Fruit fly (Drosophila melanogaster) Kc167 (cell line): Measurements from ENCODE around the gene CG33189.

Experiments
- Myc ChIP-seq: fragments of >200 bp; optimal IDR thresholded peaks from 2 replicates; lab custom pipeline; 2017; ENCODE audit warnings: missing external identifiers
- Sin3A ChIP-seq: fragments of >200 bp; optimal IDR thresholded peaks from 2 replicates; lab custom pipeline; 2018; ENCODE audit warnings: missing external identifiers
- h ChIP-seq: fragments of >200 bp; optimal IDR thresholded peaks from 3 replicates; lab custom pipeline; 2018; ENCODE audit warnings: missing external identifiers
- insv ChIP-seq: fragments of >200 bp; optimal IDR thresholded peaks from 3 replicates; lab custom pipeline; 2018; ENCODE audit warnings: missing external identifiers
- psq ChIP-seq: fragments of >200 bp; optimal IDR thresholded peaks from 2 replicates; lab custom pipeline; 2017; ENCODE audit warnings: missing external identifiers
- ttk ChIP-seq: sonication (Bioruptor generic); optimal IDR thresholded peaks from 2 replicates; lab custom pipeline; 2017; ENCODE audit warnings: missing external identifiers

The CG33189 gene

DNA sequence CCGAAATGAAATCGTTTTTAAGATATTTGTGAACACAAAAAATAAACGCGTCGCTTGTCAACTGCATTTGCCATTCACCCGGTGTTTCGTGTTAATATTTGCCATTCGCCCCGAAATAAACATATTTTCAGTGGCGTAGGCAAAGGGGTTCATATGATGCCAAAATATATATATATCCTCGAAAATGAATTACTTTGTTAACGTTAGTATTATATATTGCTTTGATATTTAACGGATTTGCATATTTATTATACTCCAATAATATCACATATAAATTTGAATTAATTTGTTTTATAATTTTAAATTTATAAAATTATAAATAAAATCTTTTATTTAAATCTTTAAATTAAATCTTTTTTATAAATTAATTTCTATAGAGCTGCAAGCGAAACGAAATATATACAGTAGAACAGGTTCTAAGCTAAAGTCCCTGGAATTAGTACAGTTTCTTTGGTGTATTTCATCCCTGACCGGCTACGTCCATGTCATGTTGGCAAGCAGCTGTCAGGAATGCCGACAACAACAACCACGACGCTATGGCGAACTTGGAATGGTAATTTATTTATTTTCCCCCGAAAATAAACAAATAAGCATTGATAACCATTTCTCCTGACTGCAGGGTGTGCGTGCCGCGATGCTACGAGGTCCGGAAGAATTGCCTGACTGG, 48.9 kb downstream of the CG33189 start, which contains the start of the genes M1BP and CG8202:
Gene M1BP, minus strand, starts transcription at position 102 of the 667 bp plus-strand sequence.
Gene CG8202, plus strand, starts transcription at position 495 of the 667 bp plus-strand sequence.
- TF ChIP-seq Myc (lab: Kevin White, UChicago) (no peak), insv (no peak), Sin3A (no peak), h (lab: Kevin White, UChicago) (no peak), ttk (lab: Kevin White, UChicago) (no peak), psq (lab: Kevin White, UChicago) (no peak)
